Fruit fly (Drosophila melanogaster) whole organism, embryonic: Measurements from ENCODE around the gene wg.

Experiments used
- Adf1 ChIP-seq: fragments of 200-800 bp; sonication (Bioruptor generic); IDR thresholded peaks from 2 replicates; pipeline ENCODE4 v1.3.6; 2022; ENCODE audit warnings: missing biosample characterization, missing genetic modification characterization
- CG1024 ChIP-seq: fragments of 200-800 bp; sonication (Bioruptor generic); IDR thresholded peaks from 2 replicates; pipeline ENCODE4 v1.3.6; 2022; ENCODE audit warnings: missing biosample characterization, missing genetic modification characterization
- CG11093 ChIP-seq: fragments of 200-800 bp; sonication (Bioruptor generic); IDR thresholded peaks from 3 replicates; pipeline ENCODE4 v1.3.6; 2022; ENCODE audit warnings: missing biosample characterization, missing genetic modification characterization
- CG11560 ChIP-seq: fragments of 200-800 bp; sonication (Bioruptor generic); IDR thresholded peaks from 3 replicates; pipeline ENCODE4 v1.3.6; 2022; ENCODE audit warnings: missing biosample characterization, missing genetic modification characterization
- CG12236 ChIP-seq: fragments of 200-800 bp; sonication (Bioruptor generic); optimal IDR thresholded peaks from 2 replicates; lab custom pipeline; 2016; ENCODE audit warnings: missing biosample characterization, missing genetic modification characterization
- CG14710 ChIP-seq: fragments of 200-800 bp; sonication (Bioruptor generic); optimal IDR thresholded peaks from 3 replicates; lab custom pipeline; 2019; ENCODE audit warnings: missing biosample characterization, mild to moderate bottlenecking, missing genetic modification characterization, moderate library complexity
- CG17328 ChIP-seq: fragments of 200-800 bp; sonication (Bioruptor generic); IDR thresholded peaks from 2 replicates; pipeline ENCODE4 v1.3.6; 2022; ENCODE audit warnings: missing biosample characterization, missing genetic modification characterization
- CG17829 ChIP-seq: fragments of 200-800 bp; optimal IDR thresholded peaks from 2 replicates; lab custom pipeline; 2019; ENCODE audit warnings: missing biosample characterization, mild to moderate bottlenecking, missing genetic modification characterization, moderate library complexity
- CG33557 ChIP-seq: fragments of 200-800 bp; sonication (Bioruptor generic); optimal IDR thresholded peaks from 2 replicates; lab custom pipeline; 2019; ENCODE audit warnings: missing biosample characterization, mild to moderate bottlenecking, missing genetic modification characterization, moderate library complexity
- CG4820 ChIP-seq: fragments of 200-800 bp; sonication (Bioruptor generic); optimal IDR thresholded peaks from 3 replicates; lab custom pipeline; 2016; ENCODE audit warnings: missing biosample characterization, missing genetic modification characterization
- CG6654 ChIP-seq: fragments of 200-800 bp; sonication (Bioruptor generic); optimal IDR thresholded peaks from 2 replicates; lab custom pipeline; 2017; ENCODE audit warnings: missing biosample characterization, mild to moderate bottlenecking, missing genetic modification characterization
- CG6765 ChIP-seq: fragments of 200-800 bp; sonication (Bioruptor generic); optimal IDR thresholded peaks from 3 replicates; lab custom pipeline; 2017; ENCODE audit warnings: missing biosample characterization, mild to moderate bottlenecking, missing genetic modification characterization
- CG7357 ChIP-seq: fragments of 200-800 bp; sonication (Bioruptor generic); IDR thresholded peaks from 3 replicates; pipeline ENCODE4 v1.3.6; 2022; ENCODE audit warnings: missing biosample characterization, missing genetic modification characterization
- CG7372 ChIP-seq: fragments of 200-800 bp; sonication (Bioruptor generic); IDR thresholded peaks from 2 replicates; pipeline ENCODE4 v1.3.6; 2022; ENCODE audit warnings: missing biosample characterization, missing genetic modification characterization
- CG8765 ChIP-seq: fragments of 200-800 bp; sonication (Bioruptor generic); IDR thresholded peaks from 2 replicates; pipeline ENCODE4 v1.3.6; 2022; ENCODE audit warnings: missing biosample characterization, missing genetic modification characterization
- CG9727 ChIP-seq: fragments of 200-800 bp; sonication (Bioruptor generic); optimal IDR thresholded peaks from 3 replicates; lab custom pipeline; 2017; ENCODE audit warnings: missing biosample characterization, mild to moderate bottlenecking, missing genetic modification characterization
- Chrac-16 ChIP-seq: fragments of 200-800 bp; sonication (Bioruptor generic); optimal IDR thresholded peaks from 3 replicates; lab custom pipeline; 2016; ENCODE audit warnings: missing biosample characterization, missing genetic modification characterization
- H2.0 ChIP-seq: fragments of 200-800 bp; sonication (Bioruptor generic); IDR thresholded peaks from 2 replicates; pipeline ENCODE4 v1.3.6; 2022; ENCODE audit warnings: missing biosample characterization, missing genetic modification characterization
- HLH3B ChIP-seq: fragments of 200-800 bp; sonication (Bioruptor generic); IDR thresholded peaks from 2 replicates; pipeline ENCODE4 v1.3.6; 2022; ENCODE audit warnings: missing biosample characterization, missing genetic modification characterization
- HLHmδ ChIP-seq: fragments of 200-800 bp; sonication (Bioruptor generic); optimal IDR thresholded peaks from 2 replicates; lab custom pipeline; 2018; ENCODE audit warnings: missing biosample characterization, mild to moderate bottlenecking, missing genetic modification characterization, moderate library complexity
- Hr3 ChIP-seq: fragments of 200-800 bp; sonication (Bioruptor generic); optimal IDR thresholded peaks from 3 replicates; lab custom pipeline; 2016; ENCODE audit warnings: missing biosample characterization, missing genetic modification characterization
- Lhr ChIP-seq: fragments of 200-800 bp; sonication (Bioruptor generic); optimal IDR thresholded peaks from 3 replicates; lab custom pipeline; 2017; ENCODE audit warnings: mild to moderate bottlenecking, missing biosample characterization, missing genetic modification reagents, missing genetic modification characterization
- MESR4 ChIP-seq: fragments of 200-800 bp; sonication (Bioruptor generic); optimal IDR thresholded peaks from 2 replicates; lab custom pipeline; 2018; ENCODE audit warnings: missing biosample characterization, mild to moderate bottlenecking, missing genetic modification characterization, moderate library complexity
- Med ChIP-seq: fragments of 200-800 bp; sonication (Bioruptor generic); peaks from one replicate; lab custom pipeline; 2016; ENCODE audit warnings: missing biosample characterization, missing genetic modification characterization, mild to moderate bottlenecking, inconsistent platforms, moderate library complexity
- Optix ChIP-seq: fragments of 200-800 bp; sonication (Bioruptor generic); IDR thresholded peaks from 3 replicates; pipeline ENCODE4 v1.3.6; 2022; ENCODE audit warnings: missing biosample characterization, missing genetic modification characterization
- Sox102F ChIP-seq: fragments of 200-800 bp; sonication (Bioruptor generic); optimal IDR thresholded peaks from 2 replicates; lab custom pipeline; 2018; ENCODE audit warnings: missing biosample characterization, mild to moderate bottlenecking, missing genetic modification characterization, moderate library complexity
- Xrp1 ChIP-seq: fragments of 200-800 bp; sonication (Bioruptor generic); IDR thresholded peaks from 2 replicates; pipeline ENCODE4 v1.3.6; 2022; ENCODE audit warnings: missing biosample characterization, missing genetic modification characterization
- ase ChIP-seq: fragments of 200-800 bp; sonication (Bioruptor generic); IDR thresholded peaks from 3 replicates; pipeline ENCODE4 v1.3.6; 2022; ENCODE audit warnings: missing biosample characterization, missing genetic modification characterization
- ato ChIP-seq: fragments of 200-800 bp; sonication (Bioruptor generic); IDR thresholded peaks from 2 replicates; pipeline ENCODE4 v1.3.6; 2022; ENCODE audit warnings: missing biosample characterization, missing genetic modification characterization; ENCODE audit not compliant: partially characterized antibody
- bcd ChIP-seq: fragments of 200-800 bp; sonication (Bioruptor generic); optimal IDR thresholded peaks from 2 replicates; lab custom pipeline; 2017; ENCODE audit warnings: missing biosample characterization, mild to moderate bottlenecking, missing genetic modification characterization
- bowl ChIP-seq: fragments of 200-800 bp; sonication (Bioruptor generic); IDR thresholded peaks from 2 replicates; pipeline ENCODE4 v1.3.6; 2022; ENCODE audit warnings: missing biosample characterization, missing genetic modification characterization
- bsh ChIP-seq, 2 experiments: fragments of 200-800 bp; sonication (Bioruptor generic); optimal IDR thresholded peaks; 2 replicates each; lab custom pipeline; 2017 to 2018; ENCODE audit warnings: mild to moderate bottlenecking in 2 of 2, missing biosample characterization in 2 of 2, missing genetic modification characterization in 2 of 2, moderate library complexity in 1 of 2
- cato ChIP-seq: fragments of 200-800 bp; sonication (Bioruptor generic); optimal IDR thresholded peaks from 2 replicates; lab custom pipeline; 2016; ENCODE audit warnings: missing biosample characterization, missing genetic modification characterization, borderline replicate concordance
- dmrt11E ChIP-seq: fragments of 200-800 bp; sonication (Bioruptor generic); optimal IDR thresholded peaks from 3 replicates; lab custom pipeline; 2018; ENCODE audit warnings: missing biosample characterization, mild to moderate bottlenecking, missing genetic modification characterization, moderate library complexity
- fd96Cb ChIP-seq: fragments of 200-800 bp; sonication (Bioruptor generic); optimal IDR thresholded peaks from 2 replicates; lab custom pipeline; 2018; ENCODE audit warnings: missing biosample characterization, mild to moderate bottlenecking, missing genetic modification characterization, moderate library complexity
- gem ChIP-seq: fragments of 200-800 bp; sonication (Bioruptor generic); optimal IDR thresholded peaks from 2 replicates; lab custom pipeline; 2019; ENCODE audit warnings: missing biosample characterization, mild to moderate bottlenecking, missing genetic modification characterization, moderate library complexity
- gsb ChIP-seq: fragments of 200-800 bp; sonication (Bioruptor generic); IDR thresholded peaks from 2 replicates; pipeline ENCODE4 v1.3.6; 2022; ENCODE audit warnings: missing biosample characterization, missing genetic modification characterization
- gt ChIP-seq: fragments of 200-800 bp; sonication (Bioruptor generic); IDR thresholded peaks from 2 replicates; pipeline ENCODE4 v1.3.6; 2022; ENCODE audit warnings: missing biosample characterization, missing genetic modification characterization
- hth ChIP-seq: fragments of >200 bp; optimal IDR thresholded peaks from 2 replicates; lab custom pipeline; 2017; ENCODE audit warnings: inconsistent platforms
- lola ChIP-seq, 3 experiments: fragments of >200 bp in 2 of 3; fragments of 200-800 bp in 1 of 3; sonication (Bioruptor generic) in 1 of 3; optimal IDR thresholded peaks; 2 replicates each; lab custom pipeline; 2017 to 2019; ENCODE audit warnings: missing biosample characterization in 3 of 3, missing genetic modification characterization in 3 of 3, mild to moderate bottlenecking in 1 of 3, moderate library complexity in 1 of 3
- mam ChIP-seq: fragments of 200-800 bp; sonication (Bioruptor generic); optimal IDR thresholded peaks from 3 replicates; lab custom pipeline; 2016; ENCODE audit warnings: missing biosample characterization, missing genetic modification characterization
- pros ChIP-seq: fragments of 200-800 bp; sonication (Bioruptor generic); optimal IDR thresholded peaks from 3 replicates; lab custom pipeline; 2019; ENCODE audit warnings: missing biosample characterization, mild to moderate bottlenecking, missing genetic modification characterization, moderate library complexity
- row ChIP-seq: fragments of 200-800 bp; sonication (Bioruptor generic); IDR thresholded peaks from 3 replicates; pipeline ENCODE4 v1.3.6; 2022; ENCODE audit warnings: missing biosample characterization, missing genetic modification characterization
- sens-2 ChIP-seq: fragments of 200-800 bp; sonication (Bioruptor generic); IDR thresholded peaks from 2 replicates; pipeline ENCODE4 v1.3.6; 2022; ENCODE audit warnings: missing biosample characterization, missing genetic modification characterization
- seq ChIP-seq: fragments of 200-800 bp; sonication (Bioruptor generic); IDR thresholded peaks from 2 replicates; pipeline ENCODE4 v1.3.6; 2022; ENCODE audit warnings: missing biosample characterization, missing genetic modification characterization
- slp2 ChIP-seq: fragments of 200-800 bp; sonication (Bioruptor generic); optimal IDR thresholded peaks from 2 replicates; lab custom pipeline; 2016; ENCODE audit warnings: missing biosample characterization, missing genetic modification characterization
- sob ChIP-seq: fragments of 200-800 bp; sonication (Bioruptor generic); IDR thresholded peaks from 2 replicates; pipeline ENCODE4 v1.3.6; 2022; ENCODE audit warnings: missing biosample characterization, missing genetic modification characterization
- tgo ChIP-seq: fragments of 200-800 bp; sonication (Bioruptor generic); IDR thresholded peaks from 3 replicates; pipeline ENCODE4 v1.3.6; 2022; ENCODE audit warnings: missing biosample characterization, missing genetic modification characterization
- vvl ChIP-seq: fragments of 200-800 bp; sonication (Bioruptor generic); IDR thresholded peaks from 2 replicates; pipeline ENCODE4 v1.3.6; 2022; ENCODE audit warnings: missing biosample characterization, missing genetic modification characterization
- zfh1 ChIP-seq: fragments of 200-800 bp; sonication (Bioruptor generic); IDR thresholded peaks from 3 replicates; pipeline ENCODE4 v1.3.6; 2022; ENCODE audit warnings: missing biosample characterization, missing genetic modification characterization

wg gene

DNA sequence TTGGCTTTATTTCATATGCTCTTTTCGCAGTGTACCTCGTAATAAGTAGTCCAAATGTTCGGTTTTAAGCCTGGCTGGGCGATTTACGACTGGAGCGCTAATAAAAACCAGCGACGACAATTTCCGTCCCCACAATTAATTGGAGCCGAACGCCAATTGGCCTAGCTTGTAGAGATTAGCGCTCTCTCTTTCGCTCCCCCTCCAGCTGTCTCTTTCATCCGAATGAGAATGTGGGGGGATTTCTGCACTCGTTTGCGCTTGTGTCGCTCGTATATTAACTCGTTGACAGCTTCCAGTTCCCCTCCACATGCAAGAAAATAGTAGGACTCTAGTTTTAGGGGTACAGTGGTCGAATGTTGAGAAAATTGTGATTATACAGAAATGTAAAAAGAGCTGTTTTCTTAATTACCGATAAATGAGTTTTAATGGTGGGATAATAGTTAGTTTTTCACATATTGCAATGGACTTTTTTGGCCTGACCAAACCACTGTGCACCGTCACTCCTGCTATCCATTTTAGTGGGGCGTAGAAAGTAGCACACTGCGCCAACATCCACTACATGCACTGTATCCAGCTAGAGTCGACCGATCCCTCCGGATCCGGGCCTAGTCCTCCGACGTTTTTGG, 6.4 kb downstream of the wg start:
- TF ChIP-seq CG11560 (tag; lab: Robert Waterston, UW) (no peak), CG17829 (tag; lab: Kevin White, UChicago) (peak; percentile 12), tgo (GFP tag; lab: Robert Waterston, UW) (peak; percentile 18; the same call in 1 of the 3 replicates), CG14710 (tag; lab: Kevin White, UChicago) (peak; percentile 13), fd96Cb (peak; percentile 43), slp2 (GFP tag; lab: Kevin White, UChicago) (peak; percentile 21), Xrp1 (GFP tag; lab: Robert Waterston, UW) (peak; percentile 81), mam (GFP tag; lab: Kevin White, UChicago) (peak; percentile 8), CG6765 (GFP tag; lab: Kevin White, UChicago) (no peak), CG1024 (GFP tag; lab: Robert Waterston, UW) (peak; percentile 29; the same call in 1 of the 2 replicates), Optix (0 out of 3 replicates have a peak, but pooled peaks have one; percentile 13), ato (GFP tag; lab: Robert Waterston, UW) (no peak), CG7372 (GFP tag; lab: Robert Waterston, UW) (no peak), dmrt11E (tag; lab: Kevin White, UChicago) (peak; percentile 78), zfh1 (GFP tag; lab: Robert Waterston, UW) (peak; percentile 80), ase (GFP tag; lab: Robert Waterston, UW) (no peak), hth (no peak), gt (GFP tag; lab: Robert Waterston, UW) (no peak), MESR4 (GFP tag; lab: Kevin White, UChicago) (no peak), bowl (no peak), Adf1 (GFP tag; lab: Robert Waterston, UW) (no peak), lola (GFP tag; optimal IDR thresholded peaks at IDR 0.05; lab: Kevin White, UChicago) (peak in 1 of 3 experiments; percentile 41), CG4820 (no peak), Lhr (GFP tag; lab: Kevin White, UChicago) (peak; percentile 11), row (GFP tag; lab: Robert Waterston, UW) (peak; percentile 53), Sox102F (GFP tag; lab: Kevin White, UChicago) (peak; percentile 9), CG7357 (GFP tag; lab: Robert Waterston, UW) (peak; percentile 51; the same call in 1 of the 3 replicates), Med (GFP tag; lab: Kevin White, UChicago) (peak; percentile 69), HLH3B (GFP tag; lab: Robert Waterston, UW) (peak; percentile 57), CG9727 (GFP tag; lab: Kevin White, UChicago) (peak; percentile 52), HLHmδ (GFP tag; lab: Kevin White, UChicago) (no peak), CG6654 (GFP tag; lab: Kevin White, UChicago) (no peak), vvl (GFP tag; lab: Robert Waterston, UW) (peak; percentile 83), Hr3 (GFP tag; lab: Kevin White, UChicago) (no peak), CG17328 (GFP tag; lab: Robert Waterston, UW) (peak; percentile 59; the same call in 1 of the 2 replicates), gem (tag; lab: Kevin White, UChicago) (peak; percentile 41), CG12236 (GFP tag; lab: Kevin White, UChicago) (no peak), bsh (GFP tag; optimal IDR thresholded peaks at IDR 0.05; lab: Kevin White, UChicago) (peak; percentile 57 to 79), CG11093 (peak; percentile 46; the same call in 1 of the 3 replicates), CG8765 (GFP tag; lab: Robert Waterston, UW) (peak; percentile 62; the same call in 1 of the 2 replicates), cato (no peak), pros (GFP tag; lab: Kevin White, UChicago) (no peak), seq (peak; percentile 24; the same call in 1 of the 2 replicates), sens-2 (GFP tag; lab: Robert Waterston, UW) (no peak), CG33557 (peak; percentile 1), sob (GFP tag; lab: Robert Waterston, UW) (no peak), H2.0 (GFP tag; lab: Robert Waterston, UW) (peak; percentile 28; the same call in 1 of the 2 replicates), Chrac-16 (GFP tag; lab: Kevin White, UChicago) (peak; percentile 16), gsb (GFP tag; lab: Robert Waterston, UW) (no peak), bcd (GFP tag; lab: Kevin White, UChicago) (peak; percentile 7)
